Worm (Caenorhabditis elegans): Measurements from ENCODE around the gene ZK930.2.

DNA sequence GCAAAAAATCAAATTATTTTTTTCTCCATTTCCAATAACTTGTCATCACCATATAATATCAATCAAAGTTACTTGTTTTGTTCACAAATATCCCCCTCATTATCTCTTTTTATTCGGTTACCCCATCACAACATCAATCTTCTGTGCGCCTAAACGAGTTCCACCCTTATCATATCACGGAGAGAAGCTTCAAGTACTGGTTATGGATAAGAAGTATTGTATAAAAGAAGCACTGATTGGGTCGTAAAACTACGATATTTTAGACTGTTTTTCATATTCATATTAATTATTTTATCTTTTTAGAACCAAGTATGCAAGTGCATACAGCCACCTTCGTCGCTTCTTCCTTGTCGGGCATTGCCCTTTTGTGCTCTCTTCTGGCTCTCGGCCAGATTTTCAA is 25.0 kb downstream of the ZK930.2 start, which contains the start of gene col-84:
- TF ChIP-seq nhr-76 (tag; optimal IDR thresholded peaks at IDR 0.05) (no peak), ztf-11 (tag; optimal IDR thresholded peaks at IDR 0.05) (no peak), C04F5.9 (tag; optimal IDR thresholded peaks at IDR 0.05) (no peak), tlp-1 (tag; optimal IDR thresholded peaks at IDR 0.05) (no peak), egl-27 (tag; optimal IDR thresholded peaks at IDR 0.05) (no peak), pqm-1 (tag; optimal IDR thresholded peaks at IDR 0.05) (no peak), nhr-11 (tag; optimal IDR thresholded peaks at IDR 0.05) (no peak), fkh-10 (GFP tag; optimal IDR thresholded peaks at IDR 0.05) (no peak), pax-3 (tag; optimal IDR thresholded peaks at IDR 0.05) (no peak), ces-1 (GFP tag; optimal IDR thresholded peaks at IDR 0.05) (no peak)

Measured in whole organism, L1 larva.